Worm (Caenorhabditis elegans) whole organism, L1 larva: Measurements from ENCODE around the gene tmem-132.

Experiments used
- alr-1 ChIP-seq: fragments of 200-800 bp; sonication (Bioruptor generic); optimal IDR thresholded peaks from 2 replicates; lab custom pipeline; 2018; ENCODE audit warnings: borderline replicate concordance, mild to moderate bottlenecking, missing genetic modification characterization, missing compliant biosample characterization
- lin-13 ChIP-seq: fragments of 150-350 bp; optimal IDR thresholded peaks from 2 replicates; lab custom pipeline; 2014; ENCODE audit warnings: missing biosample characterization, missing genetic modification reagents, missing genetic modification characterization
- pag-3 ChIP-seq: sonication (generic microtip); optimal IDR thresholded peaks from 2 replicates; lab custom pipeline; 2017; ENCODE audit warnings: missing genetic modification characterization, mild to moderate bottlenecking, missing compliant biosample characterization, antibody characterized with exemption, borderline replicate concordance; ENCODE audit not compliant: insufficient read depth

ce11 chrIII:2725221-2726203 lies 9.1 kb upstream of the tmem-132 start, which contains the start of gene cosa-1:
- TF ChIP-seq alr-1 (tag; lab: Kevin White, UChicago), result no peak
- TF ChIP-seq pag-3 (tag; lab: Kevin White, UChicago), result no peak
- TF ChIP-seq lin-13 (GFP tag; lab: Kevin White, UChicago), result no peak
